Fruit fly (Drosophila melanogaster) whole organism, embryonic: ENCODE measurements around the gene Pvf2.

Experiments
- Aef1 ChIP-seq: fragments of 200-800 bp; sonication (Bioruptor generic); IDR thresholded peaks from 3 replicates; pipeline ENCODE4 v1.3.6; 2022; ENCODE audit warnings: missing biosample characterization, missing genetic modification characterization
- CG10321 ChIP-seq: fragments of 200-800 bp; sonication (Bioruptor generic); IDR thresholded peaks from 2 replicates; pipeline ENCODE4 v1.3.6; 2022; ENCODE audit warnings: missing biosample characterization, missing genetic modification characterization
- CG10543 ChIP-seq: fragments of 200-800 bp; sonication (Bioruptor generic); optimal IDR thresholded peaks from 3 replicates; lab custom pipeline; 2017; ENCODE audit warnings: missing biosample characterization, mild to moderate bottlenecking, missing genetic modification characterization, moderate library complexity
- CG11093 ChIP-seq: fragments of 200-800 bp; sonication (Bioruptor generic); IDR thresholded peaks from 3 replicates; pipeline ENCODE4 v1.3.6; 2022; ENCODE audit warnings: missing biosample characterization, missing genetic modification characterization
- CG12299 ChIP-seq: fragments of 200-800 bp; sonication (Bioruptor generic); optimal IDR thresholded peaks from 2 replicates; lab custom pipeline; 2018; ENCODE audit warnings: missing biosample characterization, mild to moderate bottlenecking, missing genetic modification characterization
- CG12659 ChIP-seq: fragments of 200-800 bp; sonication (Bioruptor generic); optimal IDR thresholded peaks from 3 replicates; lab custom pipeline; 2017; ENCODE audit warnings: mild to moderate bottlenecking, missing biosample characterization, missing genetic modification reagents, missing genetic modification characterization
- CG12942 ChIP-seq: fragments of 200-800 bp; sonication (Bioruptor generic); optimal IDR thresholded peaks from 3 replicates; lab custom pipeline; 2016; ENCODE audit warnings: missing biosample characterization, missing genetic modification characterization
- CG16779 ChIP-seq: fragments of 200-800 bp; sonication (Bioruptor generic); IDR thresholded peaks from 2 replicates; pipeline ENCODE4 v1.3.6; 2022; ENCODE audit warnings: missing biosample characterization, missing genetic modification characterization
- CG16815 ChIP-seq: fragments of 200-800 bp; sonication (Bioruptor generic); optimal IDR thresholded peaks from 3 replicates; lab custom pipeline; 2017; ENCODE audit warnings: missing biosample characterization, mild to moderate bottlenecking, missing genetic modification characterization
- CG1792 ChIP-seq: fragments of 200-800 bp; sonication (Bioruptor generic); optimal IDR thresholded peaks from 2 replicates; lab custom pipeline; 2016; ENCODE audit warnings: missing biosample characterization, missing genetic modification characterization
- CG2889 ChIP-seq: fragments of 200-800 bp; sonication (Bioruptor generic); IDR thresholded peaks from 3 replicates; pipeline ENCODE4 v1.3.6; 2022; ENCODE audit warnings: missing biosample characterization, missing genetic modification characterization
- CG33213 ChIP-seq: fragments of 200-800 bp; sonication (Bioruptor generic); optimal IDR thresholded peaks from 3 replicates; lab custom pipeline; 2016; ENCODE audit warnings: missing biosample characterization, missing genetic modification characterization
- CG5180 ChIP-seq: fragments of 200-800 bp; sonication (Bioruptor generic); optimal IDR thresholded peaks from 3 replicates; lab custom pipeline; 2017; ENCODE audit warnings: missing biosample characterization, missing genetic modification characterization, mild to moderate bottlenecking, moderate library complexity, missing genetic modification reagents
- CG7556 ChIP-seq: fragments of 200-800 bp; sonication (Bioruptor generic); optimal IDR thresholded peaks from 2 replicates; lab custom pipeline; 2017; ENCODE audit warnings: missing biosample characterization, mild to moderate bottlenecking, missing genetic modification characterization
- CG8359 ChIP-seq: fragments of 200-800 bp; sonication (Bioruptor generic); optimal IDR thresholded peaks from 2 replicates; lab custom pipeline; 2017; ENCODE audit warnings: missing biosample characterization, mild to moderate bottlenecking, missing genetic modification characterization, borderline replicate concordance
- CG8924 ChIP-seq: fragments of 200-800 bp; optimal IDR thresholded peaks from 3 replicates; lab custom pipeline; 2019; ENCODE audit warnings: missing biosample characterization, mild to moderate bottlenecking, missing genetic modification characterization, moderate library complexity
- D ChIP-seq, 2 experiments: fragments of 200-800 bp in 1 of 2; fragments of >200 bp in 1 of 2; sonication (Bioruptor generic) in 1 of 2; optimal IDR thresholded peaks; 2 replicates in 1 of 2; 3 replicates in 1 of 2; lab custom pipeline; 2017; ENCODE audit warnings: mild to moderate bottlenecking in 1 of 2, missing biosample characterization in 1 of 2, missing genetic modification characterization in 1 of 2, missing genetic modification reagents in 1 of 2
- D19B ChIP-seq: fragments of 200-800 bp; sonication (Bioruptor generic); optimal IDR thresholded peaks from 2 replicates; lab custom pipeline; 2017; ENCODE audit warnings: missing biosample characterization, mild to moderate bottlenecking, missing genetic modification characterization
- H2.0 ChIP-seq: fragments of 200-800 bp; sonication (Bioruptor generic); IDR thresholded peaks from 2 replicates; pipeline ENCODE4 v1.3.6; 2022; ENCODE audit warnings: missing biosample characterization, missing genetic modification characterization
- Hey ChIP-seq: fragments of 200-800 bp; sonication (Bioruptor generic); optimal IDR thresholded peaks from 3 replicates; lab custom pipeline; 2018; ENCODE audit warnings: missing biosample characterization, mild to moderate bottlenecking, missing genetic modification characterization
- Hr78 ChIP-seq, 2 experiments: fragments of 200-800 bp in 1 of 2; fragments of >200 bp in 1 of 2; sonication (Bioruptor generic) in 1 of 2; optimal IDR thresholded peaks; 2 replicates each; lab custom pipeline; 2017 to 2019; ENCODE audit warnings: missing biosample characterization in 2 of 2, missing genetic modification characterization in 2 of 2, mild to moderate bottlenecking in 1 of 2, moderate library complexity in 1 of 2
- Jarid2 ChIP-seq: fragments of 200-800 bp; sonication (Bioruptor generic); optimal IDR thresholded peaks from 3 replicates; lab custom pipeline; 2017; ENCODE audit warnings: mild to moderate bottlenecking, missing biosample characterization, missing genetic modification reagents, missing genetic modification characterization
- Meics ChIP-seq: fragments of 200-800 bp; sonication (Bioruptor generic); optimal IDR thresholded peaks from 2 replicates; lab custom pipeline; 2017; ENCODE audit warnings: missing biosample characterization, mild to moderate bottlenecking, missing genetic modification characterization
- Neu2 ChIP-seq: fragments of 200-800 bp; sonication (Bioruptor generic); optimal IDR thresholded peaks from 3 replicates; lab custom pipeline; 2016; ENCODE audit warnings: missing biosample characterization, missing genetic modification characterization, borderline replicate concordance
- Nf-YC ChIP-seq: fragments of 200-800 bp; optimal IDR thresholded peaks from 3 replicates; lab custom pipeline; 2019; ENCODE audit warnings: missing biosample characterization, mild to moderate bottlenecking, missing genetic modification characterization, moderate library complexity
- Oaz ChIP-seq: fragments of 200-800 bp; sonication (Bioruptor generic); IDR thresholded peaks from 2 replicates; pipeline ENCODE4 v1.3.6; 2022; ENCODE audit warnings: missing biosample characterization, missing genetic modification characterization
- Side ChIP-seq: fragments of 200-800 bp; sonication (Bioruptor generic); optimal IDR thresholded peaks from 2 replicates; lab custom pipeline; 2016; ENCODE audit warnings: missing biosample characterization, missing genetic modification characterization
- Six4 ChIP-seq: fragments of 200-800 bp; sonication (Bioruptor generic); optimal IDR thresholded peaks from 2 replicates; lab custom pipeline; 2016; ENCODE audit warnings: missing biosample characterization, missing genetic modification characterization
- ci ChIP-seq: fragments of 200-800 bp; sonication (Bioruptor generic); IDR thresholded peaks from 3 replicates; pipeline ENCODE4 v1.3.6; 2022; ENCODE audit warnings: missing biosample characterization, missing genetic modification characterization
- croc ChIP-seq: fragments of 200-800 bp; sonication (Bioruptor generic); conservative IDR thresholded peaks from 3 replicates; pipeline ENCODE4 v1.3.6; 2022; ENCODE audit warnings: missing biosample characterization, missing genetic modification characterization
- ems ChIP-seq: fragments of 200-800 bp; sonication (Bioruptor generic); optimal IDR thresholded peaks from 3 replicates; lab custom pipeline; 2016; ENCODE audit warnings: missing biosample characterization, missing genetic modification characterization
- ewg ChIP-seq: fragments of 200-800 bp; sonication (Bioruptor generic); optimal IDR thresholded peaks from 3 replicates; lab custom pipeline; 2017; ENCODE audit warnings: mild to moderate bottlenecking, missing biosample characterization, missing genetic modification reagents, missing genetic modification characterization
- eyg ChIP-seq: fragments of 200-800 bp; sonication (Bioruptor generic); optimal IDR thresholded peaks from 3 replicates; lab custom pipeline; 2016; ENCODE audit warnings: missing biosample characterization, missing genetic modification characterization
- fd102C ChIP-seq: fragments of 200-800 bp; sonication (Bioruptor generic); optimal IDR thresholded peaks from 2 replicates; lab custom pipeline; 2018; ENCODE audit warnings: missing biosample characterization, mild to moderate bottlenecking, missing genetic modification characterization, moderate library complexity
- grn ChIP-seq: fragments of 200-800 bp; sonication (Bioruptor generic); optimal IDR thresholded peaks from 3 replicates; lab custom pipeline; 2017; ENCODE audit warnings: missing biosample characterization, missing genetic modification characterization
- gt ChIP-seq: fragments of 200-800 bp; sonication (Bioruptor generic); IDR thresholded peaks from 2 replicates; pipeline ENCODE4 v1.3.6; 2022; ENCODE audit warnings: missing biosample characterization, missing genetic modification characterization
- hth ChIP-seq: fragments of >200 bp; optimal IDR thresholded peaks from 2 replicates; lab custom pipeline; 2017; ENCODE audit warnings: inconsistent platforms
- klu ChIP-seq: fragments of 200-800 bp; sonication (Bioruptor generic); IDR thresholded peaks from 2 replicates; pipeline ENCODE4 v1.3.6; 2022; ENCODE audit warnings: missing biosample characterization, missing genetic modification characterization
- nom ChIP-seq: fragments of 200-800 bp; sonication (Bioruptor generic); optimal IDR thresholded peaks from 2 replicates; lab custom pipeline; 2017; ENCODE audit warnings: missing biosample characterization, missing genetic modification characterization, mild to moderate bottlenecking, moderate library complexity, missing genetic modification reagents
- oc ChIP-seq: fragments of 200-800 bp; sonication (Bioruptor generic); optimal IDR thresholded peaks from 2 replicates; lab custom pipeline; 2018; ENCODE audit warnings: missing biosample characterization, mild to moderate bottlenecking, missing genetic modification characterization, moderate library complexity
- psq ChIP-seq: fragments of 200-800 bp; sonication (Bioruptor generic); optimal IDR thresholded peaks from 2 replicates; lab custom pipeline; 2017; ENCODE audit warnings: missing biosample characterization, missing genetic modification characterization
- pzg ChIP-seq: fragments of 200-800 bp; sonication (Bioruptor generic); optimal IDR thresholded peaks from 3 replicates; lab custom pipeline; 2018; ENCODE audit warnings: missing biosample characterization, mild to moderate bottlenecking, missing genetic modification characterization, moderate library complexity
- salm ChIP-seq: fragments of 200-800 bp; sonication (Bioruptor generic); optimal IDR thresholded peaks from 2 replicates; lab custom pipeline; 2018; ENCODE audit warnings: missing biosample characterization, mild to moderate bottlenecking, missing genetic modification characterization
- sens ChIP-seq: fragments of 200-800 bp; sonication (Bioruptor generic); peaks from one replicate; lab custom pipeline; 2016; ENCODE audit warnings: missing biosample characterization, missing genetic modification characterization
- slou ChIP-seq: fragments of 200-800 bp; sonication (Bioruptor generic); optimal IDR thresholded peaks from 3 replicates; lab custom pipeline; 2016; ENCODE audit warnings: missing biosample characterization, missing genetic modification characterization
- slp2 ChIP-seq: fragments of 200-800 bp; sonication (Bioruptor generic); optimal IDR thresholded peaks from 2 replicates; lab custom pipeline; 2016; ENCODE audit warnings: missing biosample characterization, missing genetic modification characterization
- sqz ChIP-seq: fragments of 200-800 bp; sonication (Bioruptor generic); optimal IDR thresholded peaks from 3 replicates; lab custom pipeline; 2018; ENCODE audit warnings: missing biosample characterization, mild to moderate bottlenecking, missing genetic modification characterization
- tll ChIP-seq, 2 experiments: fragments of 200-800 bp in 1 of 2; fragments of >200 bp in 1 of 2; sonication (Bioruptor generic) in 1 of 2; optimal IDR thresholded peaks; 2 replicates each; lab custom pipeline; 2017 to 2019; ENCODE audit warnings: missing biosample characterization in 2 of 2, missing genetic modification characterization in 2 of 2, mild to moderate bottlenecking in 1 of 2, moderate library complexity in 1 of 2
- trem ChIP-seq: fragments of 200-800 bp; optimal IDR thresholded peaks from 3 replicates; lab custom pipeline; 2019; ENCODE audit warnings: missing biosample characterization, mild to moderate bottlenecking, missing genetic modification characterization, moderate library complexity
- vvl ChIP-seq: fragments of 200-800 bp; sonication (Bioruptor generic); IDR thresholded peaks from 2 replicates; pipeline ENCODE4 v1.3.6; 2022; ENCODE audit warnings: missing biosample characterization, missing genetic modification characterization
- zen2 ChIP-seq: fragments of 200-800 bp; sonication (Bioruptor generic); IDR thresholded peaks from 3 replicates; pipeline ENCODE4 v1.3.6; 2022; ENCODE audit warnings: missing biosample characterization, missing genetic modification characterization; ENCODE audit not compliant: partially characterized antibody

The Pvf2 gene

DNA sequence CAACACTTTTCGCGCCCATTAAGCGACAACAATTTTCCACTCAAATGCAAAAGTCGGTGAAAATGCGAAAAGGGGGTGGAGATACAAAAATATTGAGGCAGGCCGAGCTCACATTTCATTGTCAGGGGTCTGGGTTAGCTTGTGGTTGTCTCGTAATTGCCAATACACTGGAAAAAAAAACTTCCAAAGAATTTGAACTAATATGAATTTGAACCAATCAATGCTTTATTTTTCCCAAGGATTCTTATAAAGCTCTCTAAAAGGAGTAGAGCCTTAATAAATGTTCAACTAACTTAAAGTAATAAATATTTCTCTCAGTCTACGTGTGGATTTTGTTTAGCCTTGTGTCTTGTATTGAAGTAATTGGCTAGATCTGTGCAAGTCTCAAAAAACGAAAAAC is 11.4 kb downstream of the Pvf2 start (continued):
- no peak for TF ChIP-seq fd102C (GFP tag; lab: Kevin White, UChicago)
- no peak for TF ChIP-seq zen2 (GFP tag; lab: Robert Waterston, UW)
- no peak for TF ChIP-seq D19B (GFP tag; lab: Kevin White, UChicago)
- no peak for TF ChIP-seq ewg
- no peak for TF ChIP-seq CG16815 (GFP tag; lab: Kevin White, UChicago)
- no peak for TF ChIP-seq pzg (GFP tag; lab: Kevin White, UChicago)
- no peak for TF ChIP-seq CG7556 (GFP tag; lab: Kevin White, UChicago)
- TF ChIP-seq sens (GFP tag; lab: Kevin White, UChicago) = peak; percentile 76
- TF ChIP-seq CG12942 = no peak
- TF ChIP-seq psq = no peak
- no peak for TF ChIP-seq nom
- no peak for TF ChIP-seq CG12299 (tag; lab: Kevin White, UChicago)
- no peak for TF ChIP-seq CG10321 (GFP tag; lab: Robert Waterston, UW)
- TF ChIP-seq oc (tag; lab: Kevin White, UChicago) = no peak
- TF ChIP-seq CG8359 = no peak
- TF ChIP-seq hth = no peak
- no peak for TF ChIP-seq CG5180 (GFP tag; lab: Kevin White, UChicago)
- TF ChIP-seq Hr78 (GFP tag; optimal IDR thresholded peaks at IDR 0.05; lab: Kevin White, UChicago) = no peak
- TF ChIP-seq sqz = no peak
- no peak for TF ChIP-seq grn (GFP tag; lab: Kevin White, UChicago)
- TF ChIP-seq gt (GFP tag; lab: Robert Waterston, UW) = no peak
- TF ChIP-seq Aef1 (GFP tag; lab: Robert Waterston, UW) = no peak
- TF ChIP-seq klu = no peak
- TF ChIP-seq D (optimal IDR thresholded peaks at IDR 0.05; lab: Kevin White, UChicago) = no peak
- TF ChIP-seq D (GFP tag; optimal IDR thresholded peaks at IDR 0.05; lab: Kevin White, UChicago) = peak; percentile 8
- no peak for TF ChIP-seq CG16779 (GFP tag; lab: Robert Waterston, UW)
- TF ChIP-seq slp2 (GFP tag; lab: Kevin White, UChicago) = no peak
- 0 out of 2 replicates have a peak, but pooled peaks have one; percentile 13 for TF ChIP-seq vvl
- no peak for TF ChIP-seq CG11093 (GFP tag; lab: Robert Waterston, UW)
- TF ChIP-seq salm (tag; lab: Kevin White, UChicago) = no peak
- TF ChIP-seq slou (GFP tag; lab: Kevin White, UChicago) = no peak
- no peak for TF ChIP-seq Hey (tag; lab: Kevin White, UChicago)
- no peak for TF ChIP-seq Side (GFP tag; lab: Kevin White, UChicago)
- TF ChIP-seq CG10543 (GFP tag; lab: Kevin White, UChicago) = no peak
- no peak for TF ChIP-seq tll (GFP tag; optimal IDR thresholded peaks at IDR 0.05; lab: Kevin White, UChicago)
- TF ChIP-seq croc (GFP tag; lab: Robert Waterston, UW) = no peak; the same call in 2 of the 3 replicates
- no peak for TF ChIP-seq CG1792 (GFP tag; lab: Kevin White, UChicago)
- no peak for TF ChIP-seq CG8924 (tag; lab: Kevin White, UChicago)
- TF ChIP-seq ci (GFP tag; lab: Robert Waterston, UW) = 0 out of 3 replicates have a peak, but pooled peaks have one; percentile 29
- TF ChIP-seq CG33213 (GFP tag; lab: Kevin White, UChicago) = no peak
- no peak for TF ChIP-seq Jarid2 (GFP tag; lab: Kevin White, UChicago)
- TF ChIP-seq ems (GFP tag; lab: Kevin White, UChicago) = no peak
- TF ChIP-seq Meics (GFP tag; lab: Kevin White, UChicago) = no peak
- TF ChIP-seq Neu2 (GFP tag; lab: Kevin White, UChicago) = no peak
- TF ChIP-seq CG2889 = no peak
- 0 out of 2 replicates have a peak, but pooled peaks have one; percentile 16 for TF ChIP-seq H2.0 (GFP tag; lab: Robert Waterston, UW)
- TF ChIP-seq trem (tag; lab: Kevin White, UChicago) = no peak
- TF ChIP-seq eyg (GFP tag; lab: Kevin White, UChicago) = no peak
- TF ChIP-seq CG12659 (GFP tag; lab: Kevin White, UChicago) = no peak
- no peak for TF ChIP-seq Six4 (GFP tag; lab: Kevin White, UChicago)
- no peak for TF ChIP-seq Nf-YC (tag; lab: Kevin White, UChicago)
- no peak for TF ChIP-seq Oaz
